Fruit fly (Drosophila melanogaster): ENCODE results near the gene CG32563.
A peak's percentile ranks its signal among the peaks of the same experiment; 100 is the strongest.

CG32563 gene

DNA sequence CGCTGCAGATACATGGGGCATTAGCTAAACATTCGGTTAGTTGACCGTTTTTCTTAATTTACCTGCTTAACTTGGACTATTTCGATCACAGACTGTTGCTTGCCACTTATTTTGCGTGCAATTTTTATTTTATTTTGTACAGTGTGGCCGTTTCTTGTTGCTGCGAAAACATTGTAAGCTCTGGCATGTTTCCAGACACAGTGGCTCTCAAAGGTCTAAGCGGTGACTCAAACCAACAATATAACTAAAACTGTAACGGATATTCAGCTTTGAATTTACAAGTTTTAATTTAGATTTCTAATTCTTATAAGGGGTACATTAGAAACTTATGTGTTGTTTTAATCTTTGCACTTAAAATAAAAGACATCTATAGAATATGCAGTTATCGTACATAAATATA, 41.1 kb downstream of the CG32563 start, which contains the start of gene CG8675:
TSS of gene CG8675 (minus strand) at position 177 of the 400 bp plus-strand sequence.
- TF ChIP-seq CG5204 (GFP tag; optimal IDR thresholded peaks at IDR 0.05) (no peak), Clk (GFP tag; optimal IDR thresholded peaks at IDR 0.05) (no peak), Crg-1 (GFP tag; optimal IDR thresholded peaks at IDR 0.05) (no peak), ovo (GFP tag; optimal IDR thresholded peaks at IDR 0.05) (no peak), cic (GFP tag; optimal IDR thresholded peaks at IDR 0.05) (no peak), toe (GFP tag; optimal IDR thresholded peaks at IDR 0.05) (no peak), Mnt (GFP tag; optimal IDR thresholded peaks at IDR 0.05) (peak; percentile 41), CG7101 (tag; optimal IDR thresholded peaks at IDR 0.05) (no peak)

DNA sequence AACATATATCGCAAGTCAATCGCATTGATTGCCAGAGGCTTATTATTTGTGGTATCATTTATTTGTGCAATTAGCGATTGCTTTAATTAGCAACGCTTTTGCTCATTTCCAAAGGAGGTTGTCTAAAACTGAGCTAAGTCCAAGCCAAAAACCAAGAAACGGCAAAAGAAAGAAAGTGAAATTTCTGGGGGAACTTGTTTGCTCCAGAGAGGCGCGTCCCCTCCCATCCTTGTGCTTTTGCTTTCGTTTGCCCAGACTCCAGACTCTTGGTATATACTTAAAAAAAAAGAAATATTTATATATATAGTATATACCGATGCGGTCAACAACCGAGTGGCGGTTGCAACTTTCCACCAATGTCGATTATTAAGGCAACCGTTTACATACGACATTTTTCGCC, 45.9 kb downstream of the CG32563 start:
- TF ChIP-seq CG5204 (GFP tag; optimal IDR thresholded peaks at IDR 0.05) (no peak), CG11617 (GFP tag; optimal IDR thresholded peaks at IDR 0.05) (no peak), kay (GFP tag; ENCODE audit: borderline replicate concordance) (no peak)

DNA sequence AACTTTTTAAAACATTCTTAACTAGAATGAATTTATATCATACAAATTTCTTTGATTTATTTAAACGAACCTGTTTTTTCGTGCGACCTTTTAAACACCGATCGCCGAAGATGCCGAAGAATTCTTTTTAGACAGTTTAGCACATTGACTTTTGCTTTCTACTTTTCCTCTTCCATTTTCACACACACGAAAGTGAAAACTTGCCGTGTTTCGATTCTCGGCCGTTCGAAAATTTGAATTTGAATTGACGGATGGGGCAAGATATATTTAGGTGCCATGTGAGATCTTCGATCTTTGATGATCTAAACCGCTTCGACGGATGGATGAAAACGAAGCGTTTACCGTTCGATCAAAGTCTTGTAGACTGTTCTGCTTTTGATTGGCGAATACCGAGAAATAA, 47.4 kb downstream of the CG32563 start:
- TF ChIP-seq CG5204 (GFP tag; optimal IDR thresholded peaks at IDR 0.05) (no peak), Hr96 (GFP tag; optimal IDR thresholded peaks at IDR 0.05) (no peak), cic (GFP tag; optimal IDR thresholded peaks at IDR 0.05) (no peak), toe (GFP tag; optimal IDR thresholded peaks at IDR 0.05) (no peak), CG11617 (GFP tag; optimal IDR thresholded peaks at IDR 0.05) (no peak), ovo (GFP tag; optimal IDR thresholded peaks at IDR 0.05) (no peak), Clk (GFP tag; optimal IDR thresholded peaks at IDR 0.05) (no peak), pad (GFP tag; optimal IDR thresholded peaks at IDR 0.05) (no peak), CG7101 (tag; optimal IDR thresholded peaks at IDR 0.05) (no peak), CG12768 (GFP tag; optimal IDR thresholded peaks at IDR 0.05) (no peak), CG7045 (GFP tag; optimal IDR thresholded peaks at IDR 0.05) (no peak), Crg-1 (GFP tag; optimal IDR thresholded peaks at IDR 0.05) (no peak), tj (GFP tag; optimal IDR thresholded peaks at IDR 0.05) (no peak)
